Fruit fly (Drosophila melanogaster) whole organism, embryonic: ENCODE data around the gene Nup358.

Experiments
- Awh ChIP-seq: fragments of 200-800 bp; sonication (Bioruptor generic); IDR thresholded peaks from 2 replicates; pipeline ENCODE4, ENCODE4 v1.3.6; 2022; ENCODE audit warnings: missing biosample characterization, missing genetic modification characterization
- B-H2 ChIP-seq: fragments of 200-800 bp; sonication (Bioruptor generic); optimal IDR thresholded peaks from 2 replicates; lab custom pipeline; 2018; ENCODE audit warnings: missing biosample characterization, mild to moderate bottlenecking, missing genetic modification characterization
- CG10267 ChIP-seq: fragments of 200-800 bp; sonication (Bioruptor generic); optimal IDR thresholded peaks from 2 replicates; lab custom pipeline; 2018; ENCODE audit warnings: missing biosample characterization, mild to moderate bottlenecking, missing genetic modification characterization, moderate library complexity
- CG11247 ChIP-seq: fragments of 200-800 bp; sonication (Bioruptor generic); IDR thresholded peaks from 2 replicates; pipeline ENCODE4 v1.3.6; 2022; ENCODE audit warnings: missing biosample characterization, missing genetic modification characterization
- CG12071 ChIP-seq: fragments of 200-800 bp; sonication (Bioruptor generic); optimal IDR thresholded peaks from 3 replicates; lab custom pipeline; 2018; ENCODE audit warnings: missing biosample characterization, mild to moderate bottlenecking, missing genetic modification characterization
- CG12769 ChIP-seq: fragments of 200-800 bp; sonication (Bioruptor generic); optimal IDR thresholded peaks from 2 replicates; lab custom pipeline; 2019; ENCODE audit warnings: missing biosample characterization, mild to moderate bottlenecking, missing genetic modification characterization, moderate library complexity
- CG12942 ChIP-seq: fragments of 200-800 bp; sonication (Bioruptor generic); optimal IDR thresholded peaks from 3 replicates; lab custom pipeline; 2016; ENCODE audit warnings: missing biosample characterization, missing genetic modification characterization
- CG13296 ChIP-seq: fragments of 200-800 bp; sonication (Bioruptor generic); optimal IDR thresholded peaks from 3 replicates; lab custom pipeline; 2018; ENCODE audit warnings: missing biosample characterization, mild to moderate bottlenecking, missing genetic modification characterization
- CG13424 ChIP-seq: fragments of 200-800 bp; sonication (Bioruptor generic); optimal IDR thresholded peaks from 2 replicates; lab custom pipeline; 2019; ENCODE audit warnings: missing biosample characterization, mild to moderate bottlenecking, missing genetic modification characterization, moderate library complexity
- CG13775 ChIP-seq: fragments of 200-800 bp; sonication (Bioruptor generic); optimal IDR thresholded peaks from 3 replicates; lab custom pipeline; 2017; ENCODE audit warnings: missing biosample characterization, mild to moderate bottlenecking, missing genetic modification characterization
- CG13894 ChIP-seq: fragments of 200-800 bp; sonication (Bioruptor generic); optimal IDR thresholded peaks from 3 replicates; lab custom pipeline; 2018; ENCODE audit warnings: missing biosample characterization, mild to moderate bottlenecking, missing genetic modification characterization, moderate library complexity
- CG14050 ChIP-seq: fragments of 200-800 bp; sonication (Bioruptor generic); IDR thresholded peaks from 3 replicates; pipeline ENCODE4 v1.3.6; 2022; ENCODE audit warnings: missing biosample characterization, missing genetic modification characterization
- CG15269 ChIP-seq: fragments of 200-800 bp; sonication (Bioruptor generic); optimal IDR thresholded peaks from 2 replicates; lab custom pipeline; 2018; ENCODE audit warnings: missing biosample characterization, mild to moderate bottlenecking, missing genetic modification characterization, moderate library complexity
- CG15514 ChIP-seq: fragments of 200-800 bp; sonication (Bioruptor generic); optimal IDR thresholded peaks from 3 replicates; lab custom pipeline; 2017; ENCODE audit warnings: missing biosample characterization, missing genetic modification characterization, mild to moderate bottlenecking, moderate library complexity, missing genetic modification reagents
- CG1602 ChIP-seq: fragments of 200-800 bp; sonication (Bioruptor generic); optimal IDR thresholded peaks from 3 replicates; lab custom pipeline; 2016; ENCODE audit warnings: missing biosample characterization, missing genetic modification characterization
- CG17568 ChIP-seq: fragments of 200-800 bp; sonication (Bioruptor generic); optimal IDR thresholded peaks from 2 replicates; lab custom pipeline; 2018; ENCODE audit warnings: missing biosample characterization, mild to moderate bottlenecking, missing genetic modification characterization, moderate library complexity
- CG2199 ChIP-seq: fragments of 200-800 bp; sonication (Bioruptor generic); IDR thresholded peaks from 3 replicates; pipeline ENCODE4 v1.3.6; 2022; ENCODE audit warnings: missing biosample characterization, missing genetic modification characterization
- CG31441 ChIP-seq: fragments of 200-800 bp; sonication (Bioruptor generic); IDR thresholded peaks from 2 replicates; pipeline ENCODE4 v1.3.6; 2022; ENCODE audit warnings: missing biosample characterization, missing genetic modification characterization
- CG32767 ChIP-seq: fragments of 200-800 bp; sonication (Bioruptor generic); IDR thresholded peaks from 2 replicates; pipeline ENCODE4 v1.3.6; 2022; ENCODE audit warnings: missing biosample characterization, missing genetic modification characterization
- CG34224 ChIP-seq: fragments of 200-800 bp; sonication (Bioruptor generic); IDR thresholded peaks from 3 replicates; pipeline ENCODE4 v1.3.6; 2022; ENCODE audit warnings: missing biosample characterization, missing genetic modification characterization; ENCODE audit not compliant: partially characterized antibody
- CG34376 ChIP-seq: fragments of 200-800 bp; sonication (Bioruptor generic); optimal IDR thresholded peaks from 2 replicates; lab custom pipeline; 2018; ENCODE audit warnings: missing biosample characterization, mild to moderate bottlenecking, missing genetic modification characterization
- CG4707 ChIP-seq: fragments of 200-800 bp; sonication (Bioruptor generic); optimal IDR thresholded peaks from 2 replicates; lab custom pipeline; 2018; ENCODE audit warnings: missing biosample characterization, mild to moderate bottlenecking, missing genetic modification characterization, moderate library complexity
- CG6765 ChIP-seq: fragments of 200-800 bp; sonication (Bioruptor generic); optimal IDR thresholded peaks from 3 replicates; lab custom pipeline; 2017; ENCODE audit warnings: missing biosample characterization, mild to moderate bottlenecking, missing genetic modification characterization
- CG6813 ChIP-seq: fragments of 200-800 bp; sonication (Bioruptor generic); optimal IDR thresholded peaks from 2 replicates; lab custom pipeline; 2017; ENCODE audit warnings: missing biosample characterization, missing genetic modification characterization, mild to moderate bottlenecking, moderate library complexity, missing genetic modification reagents
- CG7357 ChIP-seq: fragments of 200-800 bp; sonication (Bioruptor generic); IDR thresholded peaks from 3 replicates; pipeline ENCODE4 v1.3.6; 2022; ENCODE audit warnings: missing biosample characterization, missing genetic modification characterization
- CG9727 ChIP-seq: fragments of 200-800 bp; sonication (Bioruptor generic); optimal IDR thresholded peaks from 3 replicates; lab custom pipeline; 2017; ENCODE audit warnings: missing biosample characterization, mild to moderate bottlenecking, missing genetic modification characterization
- CG9876 ChIP-seq: fragments of 200-800 bp; sonication (Bioruptor generic); optimal IDR thresholded peaks from 2 replicates; lab custom pipeline; 2016; ENCODE audit warnings: missing biosample characterization, missing genetic modification characterization
- CTCF ChIP-seq: fragments of 200-800 bp; sonication (Bioruptor generic); optimal IDR thresholded peaks from 2 replicates; lab custom pipeline; 2017; ENCODE audit warnings: missing biosample characterization, mild to moderate bottlenecking, missing genetic modification characterization, moderate library complexity
- Drgx ChIP-seq: fragments of 200-800 bp; sonication (Bioruptor generic); IDR thresholded peaks from 2 replicates; pipeline ENCODE4 v1.3.6; 2022; ENCODE audit warnings: missing biosample characterization, missing genetic modification characterization
- Elba2 ChIP-seq: fragments of 200-800 bp; sonication (Bioruptor generic); optimal IDR thresholded peaks from 3 replicates; lab custom pipeline; 2016; ENCODE audit warnings: missing biosample characterization, missing genetic modification characterization
- Fer1 ChIP-seq: fragments of 200-800 bp; sonication (Bioruptor generic); optimal IDR thresholded peaks from 2 replicates; lab custom pipeline; 2017; ENCODE audit warnings: missing biosample characterization, mild to moderate bottlenecking, missing genetic modification characterization
- HLHmδ ChIP-seq: fragments of 200-800 bp; sonication (Bioruptor generic); optimal IDR thresholded peaks from 2 replicates; lab custom pipeline; 2018; ENCODE audit warnings: missing biosample characterization, mild to moderate bottlenecking, missing genetic modification characterization, moderate library complexity
- HmgZ ChIP-seq: fragments of 200-800 bp; sonication (Bioruptor generic); optimal IDR thresholded peaks from 2 replicates; lab custom pipeline; 2018; ENCODE audit warnings: missing biosample characterization, mild to moderate bottlenecking, missing genetic modification characterization
- Hmr ChIP-seq: fragments of 200-800 bp; sonication (Bioruptor generic); optimal IDR thresholded peaks from 3 replicates; lab custom pipeline; 2017; ENCODE audit warnings: mild to moderate bottlenecking, missing biosample characterization, missing genetic modification reagents, missing genetic modification characterization
- Jarid2 ChIP-seq: fragments of 200-800 bp; sonication (Bioruptor generic); optimal IDR thresholded peaks from 3 replicates; lab custom pipeline; 2017; ENCODE audit warnings: mild to moderate bottlenecking, missing biosample characterization, missing genetic modification reagents, missing genetic modification characterization
- Mad ChIP-seq: fragments of 200-800 bp; sonication (Bioruptor generic); optimal IDR thresholded peaks from 2 replicates; lab custom pipeline; 2016; ENCODE audit warnings: missing biosample characterization, missing genetic modification characterization
- Myb ChIP-seq: fragments of 200-800 bp; sonication (Bioruptor generic); optimal IDR thresholded peaks from 2 replicates; lab custom pipeline; 2016; ENCODE audit warnings: missing biosample characterization, missing genetic modification characterization
- Trl ChIP-seq, 3 experiments: fragments of >200 bp in 2 of 3; fragments of 200-800 bp in 1 of 3; sonication (Bioruptor generic) in 1 of 3; optimal IDR thresholded peaks; 2 replicates in 1 of 3; 3 replicates in 2 of 3; lab custom pipeline; 2016 to 2017; ENCODE audit warnings: missing biosample characterization in 1 of 3, missing genetic modification characterization in 1 of 3
- YL-1 ChIP-seq: fragments of 200-800 bp; sonication (Bioruptor generic); optimal IDR thresholded peaks from 3 replicates; lab custom pipeline; 2017; ENCODE audit warnings: missing biosample characterization, mild to moderate bottlenecking, missing genetic modification characterization
- ac ChIP-seq: fragments of 200-800 bp; sonication (Bioruptor generic); optimal IDR thresholded peaks from 3 replicates; lab custom pipeline; 2017; ENCODE audit warnings: missing biosample characterization, mild to moderate bottlenecking, missing genetic modification characterization
- ap ChIP-seq: fragments of 200-800 bp; sonication (Bioruptor generic); IDR thresholded peaks from 2 replicates; pipeline ENCODE4 v1.3.6; 2022; ENCODE audit warnings: missing biosample characterization, missing genetic modification characterization
- br ChIP-seq: fragments of >200 bp; optimal IDR thresholded peaks from 2 replicates; lab custom pipeline; 2017
- cas ChIP-seq: fragments of 200-800 bp; sonication (Bioruptor generic); IDR thresholded peaks from 2 replicates; pipeline ENCODE4 v1.3.6; 2022; ENCODE audit warnings: missing biosample characterization, missing genetic modification characterization
- dysf ChIP-seq: fragments of 200-800 bp; sonication (Bioruptor generic); IDR thresholded peaks from 3 replicates; pipeline ENCODE4 v1.3.6; 2022; ENCODE audit warnings: missing biosample characterization, missing genetic modification characterization
- hth ChIP-seq: fragments of >200 bp; optimal IDR thresholded peaks from 2 replicates; lab custom pipeline; 2017; ENCODE audit warnings: inconsistent platforms
- kah ChIP-seq: fragments of 200-800 bp; sonication (Bioruptor generic); optimal IDR thresholded peaks from 2 replicates; lab custom pipeline; 2018; ENCODE audit warnings: missing biosample characterization, mild to moderate bottlenecking, missing genetic modification characterization
- pnt ChIP-seq: fragments of 200-800 bp; sonication (Bioruptor generic); optimal IDR thresholded peaks from 3 replicates; lab custom pipeline; 2016; ENCODE audit warnings: missing biosample characterization, missing genetic modification characterization
- pum ChIP-seq: fragments of 200-800 bp; sonication (Bioruptor generic); optimal IDR thresholded peaks from 2 replicates; lab custom pipeline; 2016; ENCODE audit warnings: missing biosample characterization, missing genetic modification characterization
- scrt ChIP-seq: fragments of 200-800 bp; sonication (Bioruptor generic); optimal IDR thresholded peaks from 2 replicates; lab custom pipeline; 2018; ENCODE audit warnings: missing biosample characterization, mild to moderate bottlenecking, missing genetic modification characterization, moderate library complexity
- sd ChIP-seq: fragments of 200-800 bp; sonication (Bioruptor generic); optimal IDR thresholded peaks from 3 replicates; lab custom pipeline; 2018; ENCODE audit warnings: missing biosample characterization, mild to moderate bottlenecking, missing genetic modification characterization, moderate library complexity
- sim ChIP-seq: fragments of 200-800 bp; sonication (Bioruptor generic); IDR thresholded peaks from 2 replicates; pipeline ENCODE4 v1.3.6; 2022; ENCODE audit warnings: missing biosample characterization, missing genetic modification characterization

Nup358 gene

DNA sequence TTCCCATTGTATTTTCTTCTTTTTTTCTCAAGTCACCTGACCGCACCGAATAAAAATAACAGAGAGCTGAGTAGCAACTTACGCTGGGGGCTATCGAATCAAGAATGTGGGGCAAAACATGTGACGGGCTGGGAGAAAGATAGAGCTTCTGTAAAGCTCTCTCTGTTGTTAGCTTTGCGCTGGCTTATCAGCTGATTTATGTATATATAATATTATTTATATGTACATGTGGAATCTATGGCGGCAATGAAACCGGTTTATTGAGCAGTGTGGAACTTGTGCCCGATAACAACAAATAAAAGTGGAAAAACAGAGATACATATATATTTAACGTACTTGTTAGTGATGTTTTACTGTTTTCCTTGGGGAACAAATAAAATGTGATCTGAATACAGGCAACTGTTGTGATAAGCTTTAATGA is 43.7 kb downstream of the Nup358 start, which contains the start of gene CG31098 (continued):
- TF ChIP-seq CG13894 (tag; lab: Kevin White, UChicago): peak; percentile 51
- no peak for TF ChIP-seq CG7357
- no peak for TF ChIP-seq CG12942 (GFP tag; lab: Kevin White, UChicago)
- TF ChIP-seq CG15514 (GFP tag; lab: Kevin White, UChicago): peak; percentile 58
- TF ChIP-seq B-H2 (GFP tag; lab: Kevin White, UChicago): peak; percentile 61
- no peak for TF ChIP-seq CG4707
- peak; percentile 12 for TF ChIP-seq CG13424
- no peak for TF ChIP-seq CG2199 (GFP tag; lab: Robert Waterston, UW)
- TF ChIP-seq pum (GFP tag; lab: Kevin White, UChicago): no peak
- peak; percentile 78 for TF ChIP-seq CG32767 (GFP tag; lab: Robert Waterston, UW)
- TF ChIP-seq Trl (optimal IDR thresholded peaks at IDR 0.05; lab: Kevin White, UChicago): peak; percentile 47 to 51
- no peak for TF ChIP-seq Trl (GFP tag; optimal IDR thresholded peaks at IDR 0.05; lab: Kevin White, UChicago)
- no peak for TF ChIP-seq Awh (GFP tag; lab: Robert Waterston, UW)
- peak; percentile 20 for TF ChIP-seq HmgZ (tag; lab: Kevin White, UChicago)
- peak; percentile 30 for TF ChIP-seq scrt (GFP tag; lab: Kevin White, UChicago)
- no peak for TF ChIP-seq CG10267 (tag; lab: Kevin White, UChicago)
- TF ChIP-seq Hmr (GFP tag; lab: Kevin White, UChicago): peak; percentile 35
- no peak for TF ChIP-seq CG1602 (GFP tag; lab: Kevin White, UChicago)
- TF ChIP-seq pnt (GFP tag; lab: Kevin White, UChicago): no peak
- TF ChIP-seq CG34376: peak; percentile 87
- peak; percentile 52 for TF ChIP-seq CG6765 (GFP tag; lab: Kevin White, UChicago)
- TF ChIP-seq Elba2 (GFP tag; lab: Kevin White, UChicago): no peak
- TF ChIP-seq dysf (GFP tag; lab: Robert Waterston, UW): no peak
- TF ChIP-seq CG34224 (GFP tag; lab: Robert Waterston, UW): peak; percentile 49; the same call in 1 of the 3 replicates
- no peak for TF ChIP-seq CG11247 (GFP tag; lab: Robert Waterston, UW)
- TF ChIP-seq ac (GFP tag; lab: Kevin White, UChicago): no peak
- peak; percentile 52 for TF ChIP-seq CG12071
- no peak for TF ChIP-seq HLHmδ (GFP tag; lab: Kevin White, UChicago)
- TF ChIP-seq cas (GFP tag; lab: Robert Waterston, UW): no peak
- TF ChIP-seq sd (tag; lab: Kevin White, UChicago): peak; percentile 95
- TF ChIP-seq CG15269: peak; percentile 50
- TF ChIP-seq ap (GFP tag; lab: Robert Waterston, UW): no peak
- TF ChIP-seq Fer1 (GFP tag; lab: Kevin White, UChicago): peak; percentile 72
- peak; percentile 63 for TF ChIP-seq CG17568 (GFP tag; lab: Kevin White, UChicago)

DNA sequence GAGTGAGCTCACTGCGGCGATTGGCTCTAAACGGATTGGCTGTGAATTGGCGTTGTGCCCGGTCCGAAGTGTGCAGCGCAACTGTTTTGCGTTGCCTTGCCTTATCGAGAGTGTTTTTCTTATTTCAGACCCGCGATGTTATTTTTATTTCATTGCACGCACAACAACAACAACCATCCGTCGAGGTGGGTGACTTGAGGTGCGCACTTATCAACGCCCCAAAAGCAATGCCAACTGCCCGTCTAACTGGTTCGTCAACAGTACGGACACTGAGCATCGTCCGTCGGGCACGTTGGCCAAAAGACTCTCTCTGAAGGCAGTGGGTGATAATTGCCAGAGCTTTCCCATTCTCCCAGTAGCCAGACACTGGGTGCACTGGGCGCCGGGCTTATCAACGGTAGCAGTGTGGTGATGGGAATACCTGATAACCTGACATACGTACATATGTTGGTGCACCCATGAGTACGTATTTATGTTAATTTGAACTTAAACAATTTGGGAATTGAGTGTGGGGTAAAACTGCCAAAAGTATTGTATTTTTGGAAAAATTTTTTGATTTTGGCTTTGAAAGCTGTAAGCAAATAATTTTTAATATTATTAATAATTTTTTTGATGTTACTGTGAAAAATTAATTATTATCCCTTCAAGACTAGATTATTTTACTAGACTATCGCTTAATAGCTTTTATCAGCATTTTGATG is 46.3 kb downstream of the Nup358 start, which contains the start of gene CG31102:
CG31102 (minus strand) TSS at position 275 of the 701 bp plus-strand sequence.
- TF ChIP-seq CG9727 (GFP tag; lab: Kevin White, UChicago): no peak
- TF ChIP-seq br (lab: Kevin White, UChicago): no peak
- no peak for TF ChIP-seq CG13894 (tag; lab: Kevin White, UChicago)
- no peak for TF ChIP-seq CG13775 (GFP tag; lab: Kevin White, UChicago)
- no peak for TF ChIP-seq CG14050 (GFP tag; lab: Robert Waterston, UW)
- TF ChIP-seq Drgx (GFP tag; lab: Robert Waterston, UW): 0 out of 2 replicates have a peak, but pooled peaks have one; percentile 12
- TF ChIP-seq kah (GFP tag; lab: Kevin White, UChicago): no peak
- no peak for TF ChIP-seq Mad
- no peak for TF ChIP-seq CG9876 (GFP tag; lab: Kevin White, UChicago)
- TF ChIP-seq Myb (GFP tag; lab: Kevin White, UChicago): no peak
- 0 out of 2 replicates have a peak, but pooled peaks have one; percentile 36 for TF ChIP-seq CG31441 (GFP tag; lab: Robert Waterston, UW)
- TF ChIP-seq hth (lab: Kevin White, UChicago): no peak
- TF ChIP-seq YL-1 (GFP tag; lab: Kevin White, UChicago): no peak
- peak; percentile 80 for TF ChIP-seq CG12769
- TF ChIP-seq CG6813: no peak
- no peak for TF ChIP-seq CG13296 (GFP tag; lab: Kevin White, UChicago)
- peak; percentile 16 for TF ChIP-seq Jarid2 (GFP tag; lab: Kevin White, UChicago)
- TF ChIP-seq CG10267 (tag; lab: Kevin White, UChicago): no peak
- TF ChIP-seq CTCF (GFP tag; lab: Kevin White, UChicago): no peak
- TF ChIP-seq sim (GFP tag; lab: Robert Waterston, UW): no peak
